Fruit fly (Drosophila melanogaster) S2 (cell line): ENCODE results near the gene Dhdds.

Source experiments
- CG8478 ChIP-seq: fragments of >200 bp; optimal IDR thresholded peaks from 2 replicates; lab custom pipeline; 2018
- CTCF ChIP-seq, 2 experiments: fragments of >200 bp; optimal IDR thresholded peaks; 2 replicates each; lab custom pipeline; 2018

Dhdds gene

dm6 chrX:7967052-7967847 lies 34.1 kb upstream of the Dhdds start:
- TF ChIP-seq CG8478 (lab: Kevin White, UChicago) (no peak), CTCF (optimal IDR thresholded peaks at IDR 0.05; lab: Kevin White, UChicago) (no peak)

DNA sequence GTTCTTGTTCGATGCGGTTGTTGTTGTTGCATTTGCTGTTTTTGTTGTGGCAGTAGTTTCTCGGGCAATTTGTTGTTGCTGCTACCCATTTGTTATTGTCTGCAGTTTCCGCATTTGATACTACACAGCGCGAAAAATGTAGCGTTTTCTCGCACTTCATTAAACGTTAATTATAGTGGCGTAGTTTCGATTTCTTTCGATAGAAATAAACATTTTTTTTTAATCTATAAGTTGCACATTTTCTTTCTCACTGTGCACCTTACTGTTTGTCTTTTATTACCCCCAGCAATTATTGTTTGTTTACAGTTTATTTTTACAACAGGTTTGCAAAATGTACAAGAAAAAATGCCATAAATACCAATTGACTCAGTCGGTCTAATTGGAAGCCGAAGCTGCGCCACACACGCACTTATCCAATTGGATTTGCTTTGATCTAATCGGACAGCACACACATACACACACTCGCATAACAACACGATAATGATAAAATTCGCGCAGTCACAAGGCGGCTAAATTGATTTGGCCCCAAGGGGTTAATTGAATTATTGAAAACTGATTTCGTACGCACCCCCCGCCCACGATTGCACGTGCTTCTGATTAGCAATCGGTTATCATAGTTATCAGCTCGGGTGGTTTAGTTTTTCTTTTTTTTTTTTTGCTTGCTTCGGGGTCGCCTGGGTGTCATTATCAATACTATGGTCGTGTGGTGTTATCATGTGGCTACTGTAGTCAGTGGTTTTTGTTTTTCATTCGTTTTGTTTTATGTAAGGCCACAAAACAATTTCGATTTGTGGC lies 32.8 kb upstream of the Dhdds start:
- TF ChIP-seq CG8478 (lab: Kevin White, UChicago) (no peak), CTCF (optimal IDR thresholded peaks at IDR 0.05; lab: Kevin White, UChicago) (no peak)

DNA sequence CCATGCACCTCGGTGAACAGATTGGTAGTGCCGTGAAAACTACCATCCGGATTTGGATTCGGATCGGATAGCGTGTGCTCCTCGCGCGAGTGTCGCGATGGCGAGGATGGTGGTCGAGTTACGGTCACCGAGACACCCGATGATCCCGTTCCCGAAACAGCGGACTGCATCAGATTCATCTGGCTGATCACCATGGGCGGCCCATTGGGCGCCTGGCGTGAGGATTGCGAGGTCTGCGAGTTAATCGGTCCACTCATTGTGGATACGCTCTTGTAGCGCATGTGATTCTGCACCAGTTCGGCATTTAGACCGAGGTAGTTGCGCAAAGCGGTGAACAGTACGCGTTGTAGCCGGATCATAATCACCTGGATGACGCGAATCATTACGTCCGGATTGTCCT lies 30.6 kb upstream of the Dhdds start, which contains the start of gene sn:
Gene sn, plus strand, starts transcription at position 301 of the 400 bp plus-strand sequence.
- TF ChIP-seq CTCF (optimal IDR thresholded peaks at IDR 0.05; lab: Kevin White, UChicago) (no peak), CG8478 (lab: Kevin White, UChicago) (no peak)

DNA sequence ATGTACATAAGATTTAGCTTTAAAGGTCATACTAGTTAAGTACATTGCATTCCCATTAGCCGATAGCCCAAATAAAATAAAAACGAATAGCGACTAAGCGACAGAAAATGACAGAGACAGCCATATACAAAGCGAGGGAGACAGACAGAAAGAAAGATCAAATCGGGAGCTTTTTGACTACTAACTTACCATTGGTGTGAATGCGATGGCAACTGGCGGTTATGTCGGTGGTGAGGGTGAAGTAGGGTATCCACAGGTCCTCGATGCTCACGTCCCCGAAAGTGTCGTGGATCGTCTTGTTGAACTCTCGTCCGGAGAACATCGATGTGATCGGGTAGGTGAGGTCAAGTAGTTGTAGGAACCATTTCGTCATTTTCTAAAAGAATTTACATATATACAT lies 27.8 kb upstream of the Dhdds start:
- TF ChIP-seq CTCF (optimal IDR thresholded peaks at IDR 0.05; lab: Kevin White, UChicago) = no peak
- no peak for TF ChIP-seq CG8478 (lab: Kevin White, UChicago)

DNA sequence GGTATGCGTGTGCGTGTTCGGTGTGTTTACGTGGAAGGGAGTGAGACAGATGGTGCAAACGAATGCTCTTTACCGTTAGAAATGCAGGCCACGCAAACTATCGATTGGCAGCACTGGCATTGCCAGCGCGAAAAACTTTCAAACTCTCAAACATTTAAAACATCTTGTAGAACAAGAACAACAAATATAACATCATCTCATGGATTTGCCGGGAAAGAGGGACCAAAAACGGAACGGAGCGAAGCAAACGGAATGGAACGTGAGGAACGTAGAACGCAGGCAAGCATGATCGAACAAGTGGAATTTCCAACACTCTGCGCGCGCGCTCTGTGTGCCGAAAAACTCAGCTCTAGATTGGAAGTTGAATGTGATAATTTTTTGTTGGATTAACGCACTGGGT lies 26.4 kb upstream of the Dhdds start:
- TF ChIP-seq CTCF (optimal IDR thresholded peaks at IDR 0.05; lab: Kevin White, UChicago) = no peak
- no peak for TF ChIP-seq CG8478 (lab: Kevin White, UChicago)

DNA sequence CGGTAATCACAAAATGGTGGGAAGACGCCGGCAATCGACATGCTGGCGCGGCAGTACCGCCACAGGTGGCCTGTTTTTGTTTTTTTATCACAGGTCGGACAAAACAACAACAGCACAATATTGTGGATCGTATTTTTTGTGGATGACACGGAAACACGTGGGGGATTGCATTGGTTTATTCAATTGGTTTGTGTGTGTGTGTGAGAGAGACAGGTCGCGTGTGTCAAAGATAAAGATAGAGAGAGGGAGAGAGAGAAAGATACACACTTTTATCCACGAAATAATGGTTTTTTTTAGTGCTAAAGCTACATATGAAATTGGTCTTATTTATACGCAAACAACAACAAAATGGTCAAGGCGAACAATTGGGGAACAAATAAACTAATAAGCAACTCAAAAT lies 25.9 kb upstream of the Dhdds start:
- TF ChIP-seq CTCF (optimal IDR thresholded peaks at IDR 0.05; lab: Kevin White, UChicago) = no peak
- no peak for TF ChIP-seq CG8478 (lab: Kevin White, UChicago)

DNA sequence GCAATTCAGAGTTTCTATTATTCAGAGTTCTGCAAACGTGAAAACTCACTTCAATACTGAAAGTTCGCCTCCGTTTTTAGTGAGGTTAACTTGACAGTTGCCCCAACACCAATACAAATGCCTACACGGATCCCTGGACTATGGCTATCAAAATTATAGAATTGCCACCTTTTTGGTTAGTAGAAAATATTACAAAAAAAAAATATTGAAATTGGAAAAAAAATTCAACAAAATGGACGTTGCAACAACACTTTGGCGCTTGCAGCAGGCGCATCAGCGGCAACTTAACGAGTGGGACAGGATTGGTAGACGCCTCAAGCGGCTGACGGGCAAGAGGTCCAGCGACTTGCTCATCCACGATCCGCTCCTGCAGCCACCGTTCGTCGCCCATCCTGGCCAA lies 22.7 kb upstream of the Dhdds start, which contains the start of the genes CG15332 and CG15330:
Gene CG15332, minus strand, starts transcription at position 101 of the 400 bp plus-strand sequence.
Gene CG15330, plus strand, starts transcription at position 175 of the 400 bp plus-strand sequence.
- TF ChIP-seq CG8478 (lab: Kevin White, UChicago) (no peak), CTCF (optimal IDR thresholded peaks at IDR 0.05; lab: Kevin White, UChicago) (no peak)

DNA sequence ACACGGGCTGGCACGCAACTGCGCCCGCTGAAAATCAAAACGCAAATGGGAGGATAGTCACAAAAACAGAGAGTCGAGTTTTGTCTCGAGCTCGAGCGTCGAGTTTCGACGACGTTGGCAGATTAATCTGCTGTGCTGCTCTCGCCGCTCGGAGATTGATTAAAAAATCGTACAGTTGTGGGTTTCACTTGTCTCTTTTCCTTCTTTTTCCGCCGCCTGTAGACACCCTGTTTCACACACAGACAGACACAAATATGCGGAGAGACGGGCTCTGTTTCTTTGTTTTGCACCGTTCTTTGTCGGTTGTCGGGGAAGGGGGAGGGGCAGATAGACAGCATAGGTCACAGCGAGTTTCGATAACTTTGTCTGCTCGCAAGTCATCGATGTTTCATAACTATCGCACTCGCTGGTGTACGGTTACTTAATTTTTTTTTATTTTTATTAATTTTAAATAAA lies 13.7 kb upstream of the Dhdds start, which contains the start of gene orion:
Gene orion, minus strand, starts transcription at position 51 of the 456 bp plus-strand sequence.
- TF ChIP-seq CTCF (optimal IDR thresholded peaks at IDR 0.05; lab: Kevin White, UChicago) (no peak), CG8478 (lab: Kevin White, UChicago) (no peak)

DNA sequence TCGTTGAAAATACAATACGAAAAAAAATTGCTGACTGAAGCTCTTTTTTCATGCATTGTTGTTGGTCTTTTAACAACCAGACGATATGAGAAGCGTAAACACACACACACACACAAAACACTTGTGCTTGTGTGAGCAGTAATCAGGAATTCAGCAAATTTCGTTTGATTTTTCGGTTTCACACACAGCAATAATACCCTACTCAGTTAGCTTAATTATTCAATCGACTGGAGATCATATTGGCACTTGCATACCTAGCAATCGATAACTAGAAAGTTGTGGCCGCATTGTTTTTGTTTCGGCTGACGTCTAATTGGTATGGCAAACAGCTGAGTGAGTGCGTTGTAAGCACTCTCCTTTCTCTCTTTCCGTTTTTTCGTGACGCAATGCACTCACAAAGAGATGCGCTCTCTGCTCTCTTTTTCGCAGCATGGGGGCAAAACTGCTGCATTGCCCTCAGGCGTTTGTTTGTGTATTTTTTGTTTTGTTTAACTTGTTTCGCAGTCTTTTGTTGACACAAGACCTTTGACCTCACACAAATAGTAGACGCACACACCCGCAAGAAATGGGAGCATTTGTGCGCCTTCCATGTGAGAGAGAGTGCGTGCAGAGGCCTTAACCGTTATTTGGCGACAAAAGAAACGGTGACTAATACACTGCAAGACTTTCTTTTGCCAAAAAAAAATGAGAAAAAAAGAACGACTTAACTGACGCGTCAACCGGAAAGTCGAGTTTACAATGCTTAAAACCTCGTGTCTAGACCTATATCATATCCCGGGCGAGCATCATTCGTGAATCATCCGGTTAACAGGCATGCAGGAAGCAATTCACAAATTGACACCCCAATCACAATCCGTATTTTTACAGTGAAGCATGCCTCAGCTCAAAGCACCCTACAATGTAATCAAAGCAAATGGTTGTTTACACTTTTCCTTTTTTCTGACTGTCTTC lies 11.9 kb upstream of the Dhdds start:
- no peak for TF ChIP-seq CG8478 (lab: Kevin White, UChicago)

dm6 chrX:7944151-7944713 lies 11.1 kb upstream of the Dhdds start:
- TF ChIP-seq CTCF (optimal IDR thresholded peaks at IDR 0.05; lab: Kevin White, UChicago) = no peak
- no peak for TF ChIP-seq CG8478 (lab: Kevin White, UChicago)

- TF ChIP-seq CTCF (optimal IDR thresholded peaks at IDR 0.05; lab: Kevin White, UChicago) = no peak
- no peak for TF ChIP-seq CG8478 (lab: Kevin White, UChicago)
These were observed 5.3 kb upstream of the Dhdds start for dm6 chrX:7938482-7938804.

- no peak for TF ChIP-seq CG8478 (lab: Kevin White, UChicago)
- TF ChIP-seq CTCF (optimal IDR thresholded peaks at IDR 0.05; lab: Kevin White, UChicago) = no peak
These were observed 4.7 kb upstream of the Dhdds start for dm6 chrX:7937588-7938481.
